Fruit fly (Drosophila melanogaster) whole organism, adult: Measurements from ENCODE around the gene Klp68D.

ENCODE experiments used
- CG12768 ChIP-seq: fragments of 200-800 bp; sonication (Bioruptor generic); optimal IDR thresholded peaks from 2 replicates; lab custom pipeline; 2017; ENCODE audit warnings: missing biosample characterization, missing genetic modification characterization, mild to moderate bottlenecking, moderate library complexity, missing genetic modification reagents
- CG14711 ChIP-seq: fragments of 200-800 bp; sonication (Bioruptor generic); optimal IDR thresholded peaks from 2 replicates; lab custom pipeline; 2018; ENCODE audit warnings: missing biosample characterization, mild to moderate bottlenecking, missing genetic modification characterization, moderate library complexity
- CG33017 ChIP-seq: fragments of 200-800 bp; sonication (Bioruptor generic); optimal IDR thresholded peaks from 2 replicates; lab custom pipeline; 2018; ENCODE audit warnings: missing biosample characterization, mild to moderate bottlenecking, missing genetic modification characterization, moderate library complexity
- Clk ChIP-seq: fragments of 200-800 bp; sonication (Bioruptor generic); optimal IDR thresholded peaks from 2 replicates; lab custom pipeline; 2017; ENCODE audit warnings: missing biosample characterization, missing genetic modification characterization
- bab1 ChIP-seq: fragments of 200-800 bp; sonication (Bioruptor generic); optimal IDR thresholded peaks from 3 replicates; lab custom pipeline; 2019; ENCODE audit warnings: missing biosample characterization, mild to moderate bottlenecking, missing genetic modification characterization, moderate library complexity
- cic ChIP-seq: fragments of 200-800 bp; sonication (Bioruptor generic); optimal IDR thresholded peaks from 2 replicates; lab custom pipeline; 2017; ENCODE audit warnings: missing biosample characterization, mild to moderate bottlenecking, missing genetic modification characterization, moderate library complexity
- cnc ChIP-seq, 2 experiments: fragments of >200 bp; optimal IDR thresholded peaks; 2 replicates each; lab custom pipeline; 2017
- kay ChIP-seq: fragments of 200-800 bp; sonication (Bioruptor generic); peaks from one replicate; lab custom pipeline; 2016; ENCODE audit warnings: missing biosample characterization, missing genetic modification characterization, borderline replicate concordance
- tj ChIP-seq: fragments of 200-800 bp; sonication (Bioruptor generic); optimal IDR thresholded peaks from 3 replicates; lab custom pipeline; 2017; ENCODE audit warnings: missing biosample characterization, mild to moderate bottlenecking, missing genetic modification characterization, moderate library complexity
- toe ChIP-seq: fragments of 200-800 bp; sonication (Bioruptor generic); optimal IDR thresholded peaks from 2 replicates; lab custom pipeline; 2016; ENCODE audit warnings: missing biosample characterization, missing genetic modification characterization

DNA sequence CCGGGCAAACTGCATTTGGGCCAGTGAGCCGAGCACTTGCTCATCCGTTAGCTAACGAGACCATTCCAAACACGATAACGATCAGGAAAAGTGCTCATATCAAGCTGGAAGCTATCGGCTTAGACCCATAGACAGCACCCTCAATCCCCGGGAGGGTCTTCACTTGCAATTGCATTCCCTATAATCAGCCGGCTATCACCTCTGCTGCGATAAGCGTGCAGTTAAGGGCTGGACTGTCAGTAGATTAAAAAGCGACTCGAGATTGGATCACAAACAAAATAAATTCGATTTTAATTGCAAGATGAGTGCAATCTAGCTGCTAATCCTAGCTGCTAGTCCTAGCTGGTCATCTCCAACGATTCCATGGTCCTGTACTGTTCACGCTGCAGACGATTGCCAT is 21.6 kb upstream of the Klp68D start:
- TF ChIP-seq cic (GFP tag; lab: Kevin White, UChicago) (peak; percentile 69), CG33017 (tag; lab: Kevin White, UChicago) (no peak), bab1 (GFP tag; lab: Kevin White, UChicago) (no peak), toe (GFP tag; lab: Kevin White, UChicago) (no peak), CG14711 (tag; lab: Kevin White, UChicago) (no peak), cnc (optimal IDR thresholded peaks at IDR 0.05; lab: Kevin White, UChicago) (no peak), Clk (no peak), kay (GFP tag; lab: Kevin White, UChicago) (no peak), tj (GFP tag; lab: Kevin White, UChicago) (no peak), CG12768 (GFP tag; lab: Kevin White, UChicago) (peak; percentile 46)
